Fruit fly (Drosophila melanogaster): ENCODE data around the gene CG43335.

Gene CG43335

dm6 chr3R:15655415-15655814 is 20.1 kb downstream of the CG43335 start:
- TF ChIP-seq CG11617 (GFP tag; optimal IDR thresholded peaks at IDR 0.05): no peak
- peak; percentile 14 for TF ChIP-seq kay (GFP tag; ENCODE audit: borderline replicate concordance)
- TF ChIP-seq pad (GFP tag; optimal IDR thresholded peaks at IDR 0.05): no peak

DNA sequence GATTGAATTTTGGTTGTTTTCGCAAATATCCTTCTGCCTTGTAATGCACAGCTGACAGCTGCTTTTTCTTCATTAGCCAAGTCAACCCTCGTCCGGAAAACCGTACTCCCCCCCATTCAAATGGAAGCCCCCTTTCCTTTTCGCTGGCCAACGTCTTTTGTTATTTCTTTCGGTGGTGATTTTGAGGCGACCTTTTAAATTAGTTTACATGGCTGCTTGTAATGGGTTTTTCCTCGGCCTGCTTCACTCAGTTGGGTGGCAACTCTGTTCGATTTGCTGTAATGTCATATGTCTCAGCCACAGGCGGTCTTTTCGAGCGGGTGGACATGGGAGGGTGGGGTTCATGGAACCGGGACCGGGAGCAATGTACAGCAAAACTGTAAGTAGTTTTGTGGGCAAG is 25.2 kb downstream of the CG43335 start:
- no peak for TF ChIP-seq Clk (GFP tag; optimal IDR thresholded peaks at IDR 0.05)
- no peak for TF ChIP-seq kay (GFP tag; ENCODE audit: borderline replicate concordance)
- TF ChIP-seq CG11617 (GFP tag; optimal IDR thresholded peaks at IDR 0.05): no peak

DNA sequence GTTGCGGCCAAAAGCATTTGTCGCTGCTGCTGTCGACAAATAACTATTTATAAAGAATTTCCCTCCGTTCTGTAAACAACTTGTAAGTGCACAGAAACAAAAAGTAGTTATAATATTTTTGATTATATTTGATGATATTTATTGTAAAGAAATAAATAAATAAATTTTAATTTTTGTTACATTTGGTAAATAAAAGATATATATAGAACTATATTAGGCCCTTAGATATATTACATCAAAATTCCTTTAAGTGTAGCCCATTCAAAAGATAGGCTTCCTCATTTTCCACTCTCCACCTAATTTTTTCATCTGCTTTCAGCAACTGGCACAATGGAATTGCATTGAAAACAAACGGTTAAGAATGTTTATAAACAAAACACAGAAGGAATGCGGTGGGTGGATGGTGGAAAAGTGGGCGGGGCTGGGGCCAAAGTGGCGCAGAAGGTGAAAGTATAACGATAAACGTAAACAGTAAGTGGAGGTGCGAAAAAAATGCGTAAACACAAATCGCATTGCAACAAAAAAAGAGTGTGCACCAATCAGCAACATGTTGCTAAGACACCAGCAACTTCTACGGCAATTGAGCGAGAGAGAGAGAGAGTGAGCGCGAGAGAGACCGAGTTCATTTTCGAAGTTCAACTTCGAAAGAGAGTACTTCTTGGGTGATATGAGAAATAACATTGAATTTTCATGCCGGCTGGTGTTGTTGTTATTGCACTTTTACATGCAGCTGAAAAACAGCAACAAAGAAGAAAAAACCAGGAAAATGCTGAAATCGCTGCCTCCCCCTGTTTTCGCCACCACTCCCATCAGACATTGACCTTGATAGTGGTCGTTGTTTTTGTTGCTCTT is 29.3 kb downstream of the CG43335 start:
- TF ChIP-seq tj (GFP tag; optimal IDR thresholded peaks at IDR 0.05) (peak; percentile 77), CG12768 (GFP tag; optimal IDR thresholded peaks at IDR 0.05) (no peak)

dm6 chr3R:15665962-15666361 is 30.7 kb downstream of the CG43335 start, which contains the start of gene pxb:
Gene pxb (plus strand): TSS chr3R:15666183.
- TF ChIP-seq Mnt (GFP tag; optimal IDR thresholded peaks at IDR 0.05) (no peak), tj (GFP tag; optimal IDR thresholded peaks at IDR 0.05) (peak; percentile 21), CG1620 (GFP tag; optimal IDR thresholded peaks at IDR 0.05) (no peak)

dm6 chr3R:15666900-15667507 is 31.7 kb downstream of the CG43335 start:
- TF ChIP-seq bab1 (GFP tag; optimal IDR thresholded peaks at IDR 0.05) (no peak), CG7101 (tag; optimal IDR thresholded peaks at IDR 0.05) (no peak), tj (GFP tag; optimal IDR thresholded peaks at IDR 0.05) (no peak), kay (GFP tag; ENCODE audit: borderline replicate concordance) (no peak), CG11617 (GFP tag; optimal IDR thresholded peaks at IDR 0.05) (no peak), CG14711 (tag; optimal IDR thresholded peaks at IDR 0.05) (no peak), Clk (GFP tag; optimal IDR thresholded peaks at IDR 0.05) (no peak), CG12768 (GFP tag; optimal IDR thresholded peaks at IDR 0.05) (no peak), CG33017 (tag; optimal IDR thresholded peaks at IDR 0.05) (no peak), Hr96 (GFP tag; optimal IDR thresholded peaks at IDR 0.05) (no peak), CG7045 (GFP tag; optimal IDR thresholded peaks at IDR 0.05) (no peak), Crg-1 (GFP tag; optimal IDR thresholded peaks at IDR 0.05) (no peak), toe (GFP tag; optimal IDR thresholded peaks at IDR 0.05) (no peak), CG5204 (GFP tag; optimal IDR thresholded peaks at IDR 0.05) (no peak), ovo (GFP tag; optimal IDR thresholded peaks at IDR 0.05) (no peak), Mnt (GFP tag; optimal IDR thresholded peaks at IDR 0.05) (no peak), cnc (optimal IDR thresholded peaks at IDR 0.05) (no peak), CG1620 (GFP tag; optimal IDR thresholded peaks at IDR 0.05) (no peak)

DNA sequence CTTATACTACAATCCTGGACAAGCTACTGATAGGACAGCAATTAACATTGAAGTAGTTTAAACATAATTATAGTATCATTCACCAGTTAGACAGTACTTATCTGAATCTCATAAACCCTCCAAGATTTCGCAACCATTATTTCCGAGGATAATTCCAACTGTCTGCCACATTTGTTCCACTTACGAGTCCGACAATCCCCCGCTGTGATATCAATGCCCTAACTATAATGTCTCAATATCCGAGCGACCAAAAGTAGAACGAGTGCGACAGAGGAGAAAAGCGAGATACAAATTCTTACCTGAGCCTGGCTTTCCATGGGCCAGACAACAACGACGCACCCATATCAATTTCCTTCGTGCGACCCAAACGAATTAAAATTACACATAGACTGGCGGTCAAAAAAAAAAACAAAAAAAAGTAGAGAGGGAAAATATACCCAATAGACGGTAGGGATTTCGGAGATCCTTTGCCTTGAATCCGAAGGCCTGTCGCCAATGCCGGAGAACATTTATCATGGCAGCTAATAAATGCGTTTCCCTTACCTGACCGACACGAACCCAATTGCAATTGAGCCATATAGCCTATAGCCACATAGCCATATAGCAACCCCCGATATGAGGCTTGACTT is 33.7 kb downstream of the CG43335 start:
- TF ChIP-seq CG14711 (tag; optimal IDR thresholded peaks at IDR 0.05): no peak

- TF ChIP-seq CG1620 (GFP tag; optimal IDR thresholded peaks at IDR 0.05) (no peak), cic (GFP tag; optimal IDR thresholded peaks at IDR 0.05) (no peak), kay (GFP tag; ENCODE audit: borderline replicate concordance) (no peak), toe (GFP tag; optimal IDR thresholded peaks at IDR 0.05) (no peak), cnc (optimal IDR thresholded peaks at IDR 0.05) (no peak), ovo (GFP tag; optimal IDR thresholded peaks at IDR 0.05) (no peak), CG12768 (GFP tag; optimal IDR thresholded peaks at IDR 0.05) (no peak), CG33017 (tag; optimal IDR thresholded peaks at IDR 0.05) (no peak), CG11617 (GFP tag; optimal IDR thresholded peaks at IDR 0.05) (no peak), Clk (GFP tag; optimal IDR thresholded peaks at IDR 0.05) (no peak), Crg-1 (GFP tag; optimal IDR thresholded peaks at IDR 0.05) (no peak), CG7045 (GFP tag; optimal IDR thresholded peaks at IDR 0.05) (no peak), CG5204 (GFP tag; optimal IDR thresholded peaks at IDR 0.05) (no peak), Hr96 (GFP tag; optimal IDR thresholded peaks at IDR 0.05) (no peak), tj (GFP tag; optimal IDR thresholded peaks at IDR 0.05) (no peak), Mnt (GFP tag; optimal IDR thresholded peaks at IDR 0.05) (no peak), CG14711 (tag; optimal IDR thresholded peaks at IDR 0.05) (no peak), bab1 (GFP tag; optimal IDR thresholded peaks at IDR 0.05) (no peak)
Observed at dm6 chr3R:15670559-15670958, 35.3 kb downstream of the CG43335 start.

Data from whole organism, adult.